Worm (Caenorhabditis elegans) whole organism, L2 larva: ENCODE data around the gene trpa-1.
A peak's percentile ranks its signal among the peaks of the same experiment; 100 is the strongest.

Experiments used
- C34F6.9 ChIP-seq: fragments of 150-350 bp; optimal IDR thresholded peaks from 2 replicates; lab custom pipeline; 2014; ENCODE audit warnings: missing biosample characterization, missing genetic modification characterization
- F13H6.1 ChIP-seq: sonication (generic microtip); optimal IDR thresholded peaks from 2 replicates; lab custom pipeline; 2016; ENCODE audit warnings: missing genetic modification characterization, missing compliant biosample characterization
- R02D3.7 ChIP-seq: fragments of 150-350 bp; optimal IDR thresholded peaks from 2 replicates; lab custom pipeline; 2014; ENCODE audit warnings: missing biosample characterization, missing genetic modification characterization
- Y55F3AM.14 ChIP-seq: fragments of 200-800 bp; sonication (Bioruptor generic); optimal IDR thresholded peaks from 2 replicates; lab custom pipeline; 2018; ENCODE audit warnings: mild to moderate bottlenecking, missing genetic modification characterization, missing compliant biosample characterization
- ZK546.5 ChIP-seq: sonication (generic microtip); optimal IDR thresholded peaks from 2 replicates; lab custom pipeline; 2017; ENCODE audit warnings: missing biosample characterization, missing genetic modification characterization
- alr-1 ChIP-seq: fragments of 150-350 bp; optimal IDR thresholded peaks from 2 replicates; lab custom pipeline; 2014; ENCODE audit warnings: missing biosample characterization, missing genetic modification characterization
- aly-2 ChIP-seq: fragments of 150-350 bp; optimal IDR thresholded peaks from 2 replicates; lab custom pipeline; 2014; ENCODE audit warnings: missing biosample characterization, missing genetic modification characterization
- ama-1 ChIP-seq: fragments of 150-350 bp; optimal IDR thresholded peaks from 2 replicates; lab custom pipeline; 2018; ENCODE audit warnings: inconsistent platforms
- ceh-16 ChIP-seq: fragments of 150-350 bp; optimal IDR thresholded peaks from 2 replicates; lab custom pipeline; 2014; ENCODE audit warnings: missing biosample characterization, missing genetic modification characterization
- ceh-82 ChIP-seq: fragments of 150-350 bp; optimal IDR thresholded peaks from 2 replicates; lab custom pipeline; 2014; ENCODE audit warnings: missing biosample characterization, missing genetic modification characterization
- crh-2 ChIP-seq: sonication (generic microtip); optimal IDR thresholded peaks from 2 replicates; lab custom pipeline; 2017; ENCODE audit warnings: missing biosample characterization, missing genetic modification characterization
- dmd-4 ChIP-seq: sonication (generic microtip); optimal IDR thresholded peaks from 2 replicates; lab custom pipeline; 2017; ENCODE audit warnings: missing biosample characterization, missing genetic modification characterization
- egl-27 ChIP-seq: sonication (generic microtip); optimal IDR thresholded peaks from 3 replicates; lab custom pipeline; 2017; ENCODE audit warnings: missing biosample characterization, missing genetic modification reagents, missing genetic modification characterization
- elt-3 ChIP-seq: sonication (generic microtip); optimal IDR thresholded peaks from 2 replicates; lab custom pipeline; 2017; ENCODE audit warnings: missing biosample characterization, missing genetic modification characterization
- fos-1 ChIP-seq: fragments of 150-350 bp; optimal IDR thresholded peaks from 2 replicates; lab custom pipeline; 2014; ENCODE audit warnings: missing biosample characterization, missing genetic modification characterization
- gmeb-1 ChIP-seq: fragments of 150-350 bp; optimal IDR thresholded peaks from 2 replicates; lab custom pipeline; 2014; ENCODE audit warnings: missing biosample characterization, missing genetic modification characterization
- lin-13 ChIP-seq: fragments of 150-350 bp; optimal IDR thresholded peaks from 2 replicates; lab custom pipeline; 2014; ENCODE audit warnings: missing biosample characterization, missing genetic modification reagents, missing genetic modification characterization
- lin-39 ChIP-seq: fragments of 150-350 bp; optimal IDR thresholded peaks from 2 replicates; lab custom pipeline; 2014; ENCODE audit warnings: missing biosample characterization, missing genetic modification reagents, missing genetic modification characterization
- lsy-2 ChIP-seq, 2 experiments: fragments of 150-350 bp in 1 of 2; sonication (generic microtip) in 1 of 2; optimal IDR thresholded peaks; 2 replicates each; lab custom pipeline; 2014 to 2017; ENCODE audit warnings: missing biosample characterization in 2 of 2, missing genetic modification characterization in 2 of 2
- mab-5 ChIP-seq: fragments of 150-350 bp; optimal IDR thresholded peaks from 2 replicates; lab custom pipeline; 2014; ENCODE audit warnings: missing biosample characterization, missing genetic modification characterization
- mbf-1 ChIP-seq: sonication (generic microtip); optimal IDR thresholded peaks from 2 replicates; lab custom pipeline; 2017; ENCODE audit warnings: missing biosample characterization, missing genetic modification characterization
- mdl-1 ChIP-seq, 2 experiments: fragments of 150-350 bp in 1 of 2; sonication (generic microtip) in 1 of 2; optimal IDR thresholded peaks; 2 replicates each; lab custom pipeline; 2017; ENCODE audit warnings: missing biosample characterization in 2 of 2, missing genetic modification characterization in 2 of 2
- nhr-10 ChIP-seq: sonication (generic microtip); optimal IDR thresholded peaks from 2 replicates; lab custom pipeline; 2017; ENCODE audit warnings: missing biosample characterization, missing genetic modification characterization
- nhr-11 ChIP-seq: fragments of 150-350 bp; optimal IDR thresholded peaks from 2 replicates; lab custom pipeline; 2014; ENCODE audit warnings: missing biosample characterization, missing genetic modification characterization
- nhr-12 ChIP-seq: fragments of 150-350 bp; optimal IDR thresholded peaks from 2 replicates; lab custom pipeline; 2014; ENCODE audit warnings: missing biosample characterization, missing genetic modification characterization
- nhr-129 ChIP-seq: fragments of 150-350 bp; optimal IDR thresholded peaks from 2 replicates; lab custom pipeline; 2014; ENCODE audit warnings: missing biosample characterization, missing genetic modification characterization
- nhr-21 ChIP-seq: fragments of 150-350 bp; optimal IDR thresholded peaks from 2 replicates; lab custom pipeline; 2014; ENCODE audit warnings: missing biosample characterization, missing genetic modification characterization
- nhr-23 ChIP-seq: fragments of 150-350 bp; optimal IDR thresholded peaks from 2 replicates; lab custom pipeline; 2014; ENCODE audit warnings: missing biosample characterization, missing genetic modification reagents, missing genetic modification characterization
- nhr-237 ChIP-seq: fragments of 150-350 bp; optimal IDR thresholded peaks from 2 replicates; lab custom pipeline; 2014; ENCODE audit warnings: missing biosample characterization, missing genetic modification characterization
- nhr-25 ChIP-seq: fragments of 150-350 bp; sonication (generic microtip); optimal IDR thresholded peaks from 3 replicates; lab custom pipeline; 2014; ENCODE audit warnings: missing biosample characterization, missing genetic modification characterization
- nhr-6 ChIP-seq: fragments of 150-350 bp; optimal IDR thresholded peaks from 2 replicates; lab custom pipeline; 2014; ENCODE audit warnings: missing biosample characterization, missing genetic modification characterization
- nhr-77 ChIP-seq: fragments of 150-350 bp; optimal IDR thresholded peaks from 2 replicates; lab custom pipeline; 2014; ENCODE audit warnings: missing biosample characterization, missing genetic modification characterization
- peb-1 ChIP-seq: fragments of 150-350 bp; optimal IDR thresholded peaks from 2 replicates; lab custom pipeline; 2014; ENCODE audit warnings: missing biosample characterization, missing genetic modification characterization
- sem-4 ChIP-seq: fragments of 150-350 bp; optimal IDR thresholded peaks from 2 replicates; lab custom pipeline; 2014; ENCODE audit warnings: missing biosample characterization, missing genetic modification reagents, missing genetic modification characterization
- skn-1 ChIP-seq: sonication (generic microtip); optimal IDR thresholded peaks from 2 replicates; lab custom pipeline; 2017; ENCODE audit warnings: missing biosample characterization, missing genetic modification characterization
- sma-3 ChIP-seq: sonication (generic microtip); optimal IDR thresholded peaks from 2 replicates; lab custom pipeline; 2016; ENCODE audit warnings: missing genetic modification reagents, missing genetic modification characterization, missing compliant biosample characterization
- sma-9 ChIP-seq, 2 experiments: fragments of 150-350 bp in 1 of 2; sonication (generic microtip) in 1 of 2; optimal IDR thresholded peaks; 2 replicates each; lab custom pipeline; 2014 to 2016; ENCODE audit warnings: missing genetic modification characterization in 2 of 2, mild to moderate bottlenecking in 1 of 2, missing biosample characterization in 1 of 2, missing compliant biosample characterization in 1 of 2, missing genetic modification reagents in 1 of 2, moderate library complexity in 1 of 2
- snpc-4 ChIP-seq: fragments of 150-350 bp; optimal IDR thresholded peaks from 2 replicates; lab custom pipeline; 2014; ENCODE audit warnings: missing biosample characterization, missing genetic modification characterization
- unc-39 ChIP-seq: fragments of 150-350 bp; optimal IDR thresholded peaks from 2 replicates; lab custom pipeline; 2014; ENCODE audit warnings: missing biosample characterization, missing genetic modification characterization
- unc-55 ChIP-seq: fragments of 150-350 bp; sonication (generic microtip); optimal IDR thresholded peaks from 3 replicates; lab custom pipeline; 2014; ENCODE audit warnings: missing biosample characterization, missing genetic modification reagents, missing genetic modification characterization
- unc-62 ChIP-seq: fragments of 150-350 bp; optimal IDR thresholded peaks from 2 replicates; lab custom pipeline; 2014; ENCODE audit warnings: missing biosample characterization, missing genetic modification reagents, missing genetic modification characterization
- zag-1 ChIP-seq: fragments of 150-350 bp; optimal IDR thresholded peaks from 2 replicates; lab custom pipeline; 2014; ENCODE audit warnings: missing biosample characterization, missing genetic modification characterization
- ztf-1 ChIP-seq: fragments of 200-800 bp; sonication (Bioruptor generic); conservative IDR thresholded peaks from 2 replicates; pipeline ENCODE4 v1.3.6; 2022; ENCODE audit warnings: missing genetic modification characterization, missing compliant biosample characterization
- ztf-11 ChIP-seq: sonication (generic microtip); optimal IDR thresholded peaks from 2 replicates; lab custom pipeline; 2017; ENCODE audit warnings: missing biosample characterization, missing genetic modification characterization
- ztf-4 ChIP-seq: fragments of 150-350 bp; optimal IDR thresholded peaks from 2 replicates; lab custom pipeline; 2014; ENCODE audit warnings: missing biosample characterization, missing genetic modification characterization

trpa-1 gene

DNA sequence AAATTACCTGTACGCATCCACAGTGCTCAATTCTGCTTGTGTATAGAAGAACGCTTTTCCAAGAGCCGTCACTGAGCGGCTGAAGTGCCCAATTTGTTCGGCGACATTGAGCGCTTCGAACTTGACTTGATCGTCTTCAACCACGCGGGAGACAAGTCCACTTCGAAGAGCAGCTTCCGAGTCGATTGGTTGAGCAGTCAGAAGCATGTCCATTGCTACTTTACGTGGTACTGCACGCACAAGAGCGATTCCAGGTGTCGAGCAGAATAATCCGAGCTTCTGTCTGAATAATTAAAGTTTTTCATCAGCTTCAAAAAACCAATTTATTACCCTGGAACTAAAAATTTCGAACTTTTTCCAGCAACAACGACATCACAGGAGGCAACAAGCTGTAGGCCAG is 8.9 kb upstream of the trpa-1 start:
- no peak for TF ChIP-seq zag-1 (tag; lab: Kevin White, UChicago)
- no peak for TF ChIP-seq nhr-12 (tag; lab: Kevin White, UChicago)
- TF ChIP-seq ztf-11 (tag; lab: Kevin White, UChicago): no peak
- TF ChIP-seq F13H6.1: no peak
- no peak for TF ChIP-seq mab-5
- no peak for TF ChIP-seq mbf-1 (tag; lab: Kevin White, UChicago)
- no peak for TF ChIP-seq nhr-21 (tag; lab: Kevin White, UChicago)
- no peak for TF ChIP-seq nhr-25 (tag; lab: Kevin White, UChicago)
- no peak for TF ChIP-seq R02D3.7
- TF ChIP-seq peb-1 (tag; lab: Kevin White, UChicago): no peak
- TF ChIP-seq nhr-6 (tag; lab: Kevin White, UChicago): no peak
- TF ChIP-seq nhr-23: no peak
- no peak for TF ChIP-seq egl-27 (tag; lab: Kevin White, UChicago)
- TF ChIP-seq elt-3 (tag; lab: Kevin White, UChicago): no peak
- TF ChIP-seq ztf-4: no peak
- TF ChIP-seq ZK546.5: no peak
- no peak for TF ChIP-seq C34F6.9 (tag; lab: Kevin White, UChicago)
- no peak for TF ChIP-seq ama-1 (lab: Kevin White, UChicago)

DNA sequence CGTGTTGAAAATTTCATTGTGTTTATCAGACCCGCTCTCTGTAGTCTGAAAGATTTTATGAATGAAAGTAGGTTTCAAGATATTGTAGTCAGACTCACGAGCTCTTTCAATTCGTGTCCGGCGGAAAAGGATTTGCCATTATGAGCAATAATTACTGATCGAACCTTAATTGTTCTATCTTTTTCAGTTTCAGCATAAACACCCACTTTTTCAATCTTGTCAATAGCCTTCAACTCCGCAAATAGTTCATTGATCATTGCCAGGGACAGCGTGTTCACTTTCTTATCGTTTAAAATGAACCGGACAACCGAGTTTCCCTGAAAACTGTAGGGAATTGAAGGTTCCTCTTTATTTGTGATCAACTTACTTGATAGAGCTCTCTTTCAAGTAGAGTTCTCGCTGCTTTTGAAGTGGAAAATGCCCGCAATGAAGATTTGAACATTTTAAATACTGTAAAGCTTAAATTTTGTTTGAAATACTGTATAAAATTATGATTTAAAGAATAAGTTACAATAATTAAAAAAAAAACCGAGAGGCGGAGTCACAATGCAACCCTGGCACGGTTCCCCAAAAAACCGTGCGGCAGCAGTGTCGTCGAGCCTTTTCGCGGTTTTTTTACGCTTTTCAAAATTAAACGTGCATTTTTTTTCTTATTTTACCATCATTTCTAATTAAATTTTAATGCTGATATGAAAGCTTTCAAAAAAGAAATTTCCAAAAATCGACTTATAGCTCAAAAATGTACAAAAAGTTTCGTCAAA is 8.2 kb upstream of the trpa-1 start, which contains the start of gene ech-2:
Gene ech-2, minus strand, starts transcription at position 452 of the 761 bp plus-strand sequence.
- no peak for TF ChIP-seq sem-4 (tag; lab: Kevin White, UChicago)
- TF ChIP-seq lin-13 (GFP tag; lab: Kevin White, UChicago): no peak
- peak; percentile 20 for TF ChIP-seq snpc-4 (tag; lab: Kevin White, UChicago)
- no peak for TF ChIP-seq ztf-4
- TF ChIP-seq gmeb-1 (tag; lab: Kevin White, UChicago): no peak
- TF ChIP-seq nhr-77 (tag; lab: Kevin White, UChicago): no peak
- no peak for TF ChIP-seq sma-3 (GFP tag; lab: Kevin White, UChicago)
- peak in 1 of 2 experiments; percentile 37 for TF ChIP-seq lsy-2 (tag; optimal IDR thresholded peaks at IDR 0.05; lab: Kevin White, UChicago)
- no peak for TF ChIP-seq mdl-1 (tag; optimal IDR thresholded peaks at IDR 0.05; lab: Kevin White, UChicago)
- peak; percentile 41 for TF ChIP-seq unc-55 (GFP tag; lab: Kevin White, UChicago)
- no peak for TF ChIP-seq nhr-237 (tag; lab: Kevin White, UChicago)
- no peak for TF ChIP-seq unc-39 (tag; lab: Kevin White, UChicago)
- TF ChIP-seq C34F6.9 (tag; lab: Kevin White, UChicago): peak; percentile 15
- no peak for TF ChIP-seq dmd-4 (tag; lab: Kevin White, UChicago)
- no peak for TF ChIP-seq fos-1 (tag; lab: Kevin White, UChicago)
- no peak for TF ChIP-seq ztf-1 (GFP tag; lab: Robert Waterston, UW)
- TF ChIP-seq nhr-11 (tag; lab: Kevin White, UChicago): no peak

DNA sequence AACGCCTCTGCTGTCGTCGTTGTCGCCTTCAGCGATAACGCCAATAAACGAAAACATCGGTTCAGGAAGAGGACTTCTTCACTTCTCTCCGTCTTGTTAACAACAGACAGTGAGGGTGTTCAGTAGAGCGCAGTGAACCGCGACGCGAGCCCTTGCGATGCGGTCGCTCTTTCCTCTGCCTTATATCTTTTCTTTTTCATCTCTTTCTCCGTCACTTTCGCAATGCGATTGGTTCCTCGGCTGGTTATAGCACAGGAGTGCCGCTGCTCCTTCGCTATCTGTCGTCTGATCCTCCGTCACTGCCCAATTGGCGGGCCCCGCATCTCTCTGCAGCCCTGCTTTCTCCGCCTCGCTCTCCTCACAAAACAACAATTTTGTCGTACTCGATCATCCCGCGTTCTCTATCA is 7.2 kb upstream of the trpa-1 start:
- peak; percentile 78 for TF ChIP-seq F13H6.1
- peak; percentile 42 for TF ChIP-seq mab-5
- TF ChIP-seq fos-1 (tag; lab: Kevin White, UChicago): peak; percentile 46
- TF ChIP-seq ceh-82 (tag; lab: Kevin White, UChicago): no peak
- TF ChIP-seq nhr-10 (tag; lab: Kevin White, UChicago): no peak
- TF ChIP-seq nhr-129 (tag; lab: Kevin White, UChicago): peak; percentile 94
- TF ChIP-seq unc-62: no peak
- TF ChIP-seq nhr-12 (tag; lab: Kevin White, UChicago): no peak
- TF ChIP-seq aly-2 (tag; lab: Kevin White, UChicago): no peak
- TF ChIP-seq gmeb-1 (tag; lab: Kevin White, UChicago): no peak
- TF ChIP-seq skn-1 (tag; lab: Kevin White, UChicago): no peak
- TF ChIP-seq mbf-1 (tag; lab: Kevin White, UChicago): no peak
- TF ChIP-seq nhr-21 (tag; lab: Kevin White, UChicago): no peak
- TF ChIP-seq nhr-237 (tag; lab: Kevin White, UChicago): no peak
- TF ChIP-seq nhr-25 (tag; lab: Kevin White, UChicago): peak; percentile 2
- peak; percentile 58 for TF ChIP-seq crh-2 (tag; lab: Kevin White, UChicago)
- TF ChIP-seq ama-1 (lab: Kevin White, UChicago): no peak
- no peak for TF ChIP-seq peb-1 (tag; lab: Kevin White, UChicago)
- TF ChIP-seq Y55F3AM.14: peak; percentile 43
- no peak for TF ChIP-seq ztf-11 (tag; lab: Kevin White, UChicago)
- peak; percentile 77 for TF ChIP-seq lin-13 (GFP tag; lab: Kevin White, UChicago)
- TF ChIP-seq lsy-2 (tag; optimal IDR thresholded peaks at IDR 0.05; lab: Kevin White, UChicago): peak; percentile 38 to 78
- no peak for TF ChIP-seq sem-4 (tag; lab: Kevin White, UChicago)
- no peak for TF ChIP-seq nhr-77 (tag; lab: Kevin White, UChicago)
- TF ChIP-seq ceh-16 (tag; lab: Kevin White, UChicago): no peak
- TF ChIP-seq sma-3 (GFP tag; lab: Kevin White, UChicago): peak; percentile 26
- TF ChIP-seq lin-39: no peak
- TF ChIP-seq unc-55 (GFP tag; lab: Kevin White, UChicago): peak; percentile 93
- peak; percentile 56 for TF ChIP-seq snpc-4 (tag; lab: Kevin White, UChicago)
- peak; percentile 16 for TF ChIP-seq nhr-6 (tag; lab: Kevin White, UChicago)
- no peak for TF ChIP-seq ZK546.5
- TF ChIP-seq nhr-23: no peak
- TF ChIP-seq sma-9 (GFP tag; optimal IDR thresholded peaks at IDR 0.05; lab: Kevin White, UChicago): peak; percentile 72
- no peak for TF ChIP-seq sma-9 (tag; optimal IDR thresholded peaks at IDR 0.05; lab: Kevin White, UChicago)
- no peak for TF ChIP-seq dmd-4 (tag; lab: Kevin White, UChicago)
- no peak for TF ChIP-seq R02D3.7
- no peak for TF ChIP-seq alr-1 (tag; lab: Kevin White, UChicago)
- TF ChIP-seq unc-39 (tag; lab: Kevin White, UChicago): no peak
